Worm (Caenorhabditis elegans): ENCODE measurements around the gene F42A10.9.
A peak's percentile ranks its signal among the peaks of the same experiment; 100 is the strongest.

Gene F42A10.9

ce11 chrIII:6198378-6199234, 34.2 kb downstream of the F42A10.9 start, which contains the start of the genes C23G10.7 and rpn-2 (continued):
- TF ChIP-seq cebp-1 (GFP tag; IDR thresholded peaks at IDR 0.05) (no peak), cebp-1 (tag; optimal IDR thresholded peaks at IDR 0.05) (peak; percentile 67), madf-8 (GFP tag; conservative IDR thresholded peaks at IDR 0.05) (peak; percentile 66), attf-5 (GFP tag; optimal IDR thresholded peaks at IDR 0.05) (peak; percentile 53), ztf-18 (tag; optimal IDR thresholded peaks at IDR 0.05) (peak; percentile 97), hsf-1 (GFP tag; IDR thresholded peaks at IDR 0.05) (peak; percentile 98), nfya-2 (GFP tag; IDR thresholded peaks at IDR 0.05) (no peak), xnd-1 (tag; optimal IDR thresholded peaks at IDR 0.05) (peak; percentile 87), him-1 (tag; optimal IDR thresholded peaks at IDR 0.05) (peak; percentile 46), gei-17 (GFP tag; optimal IDR thresholded peaks at IDR 0.05) (no peak), fkh-3 (tag; optimal IDR thresholded peaks at IDR 0.05) (no peak), mcd-1 (GFP tag; IDR thresholded peaks at IDR 0.05) (peak; percentile 72), let-607 (tag; optimal IDR thresholded peaks at IDR 0.05) (peak in 1 of 2 experiments; percentile 48), athp-1 (tag; optimal IDR thresholded peaks at IDR 0.05) (peak; percentile 41), lin-35 (GFP tag; optimal IDR thresholded peaks at IDR 0.05) (peak in 1 of 3 experiments; percentile 80), snpc-4 (GFP tag; optimal IDR thresholded peaks at IDR 0.05) (peak; percentile 1), snpc-4 (tag; optimal IDR thresholded peaks at IDR 0.05) (peak in 1 of 4 experiments; percentile 60), lsl-1 (GFP tag; optimal IDR thresholded peaks at IDR 0.05) (peak; percentile 94)

- TF ChIP-seq lin-26 (GFP tag; IDR thresholded peaks at IDR 0.05) (no peak), ztf-25 (GFP tag; IDR thresholded peaks at IDR 0.05) (no peak), F57A8.1 (GFP tag; optimal IDR thresholded peaks at IDR 0.05) (no peak), ceh-58 (GFP tag; IDR thresholded peaks at IDR 0.05) (no peak), aptf-2 (GFP tag; conservative IDR thresholded peaks at IDR 0.05) (no peak), nfyb-1 (GFP tag; IDR thresholded peaks at IDR 0.05) (no peak), lin-54 (GFP tag; optimal IDR thresholded peaks at IDR 0.05) (no peak), ztf-22 (GFP tag; optimal IDR thresholded peaks at IDR 0.05) (no peak), B0261.1 (tag; optimal IDR thresholded peaks at IDR 0.05) (no peak)
These were observed 37.0 kb downstream of the F42A10.9 start for ce11 chrIII:6201325-6201724.

ce11 chrIII:6202440-6202839, 38.1 kb downstream of the F42A10.9 start:
- no peak for TF ChIP-seq ceh-79 (tag; optimal IDR thresholded peaks at IDR 0.05)
- no peak for TF ChIP-seq rpc-1 (optimal IDR thresholded peaks at IDR 0.05)
- TF ChIP-seq rpc-1 (tag; optimal IDR thresholded peaks at IDR 0.05): no peak
- no peak for TF ChIP-seq egrh-3 (GFP tag; IDR thresholded peaks at IDR 0.05)
- TF ChIP-seq xnd-1 (tag; optimal IDR thresholded peaks at IDR 0.05): no peak
- no peak for TF ChIP-seq ets-4 (GFP tag; optimal IDR thresholded peaks at IDR 0.05)
- no peak for TF ChIP-seq rec-8 (tag; optimal IDR thresholded peaks at IDR 0.05)
- TF ChIP-seq ZK185.1 (tag; optimal IDR thresholded peaks at IDR 0.05; ENCODE audit: poor library complexity, severe bottlenecking): no peak
- peak; percentile 66; the same call in 1 of the 2 replicates for TF ChIP-seq Y53G8AR.9 (GFP tag; conservative IDR thresholded peaks at IDR 0.05)
- TF ChIP-seq F23B12.7 (tag; optimal IDR thresholded peaks at IDR 0.05; ENCODE audit: insufficient read depth): no peak
- TF ChIP-seq chd-7 (tag; optimal IDR thresholded peaks at IDR 0.05): no peak
- TF ChIP-seq lin-26 (GFP tag; IDR thresholded peaks at IDR 0.05): peak; percentile 68
- no peak for TF ChIP-seq unc-62 (GFP tag; optimal IDR thresholded peaks at IDR 0.05)
- no peak for TF ChIP-seq atf-7 (tag; optimal IDR thresholded peaks at IDR 0.05)
- TF ChIP-seq nfya-2 (GFP tag; IDR thresholded peaks at IDR 0.05): no peak
- TF ChIP-seq repo-1 (tag; optimal IDR thresholded peaks at IDR 0.05): no peak
- TF ChIP-seq lin-54 (GFP tag; optimal IDR thresholded peaks at IDR 0.05): peak; percentile 46
- TF ChIP-seq akir-1 (GFP tag; optimal IDR thresholded peaks at IDR 0.05): no peak
- TF ChIP-seq sptf-2 (GFP tag; optimal IDR thresholded peaks at IDR 0.05): no peak
- no peak for TF ChIP-seq attf-5 (GFP tag; optimal IDR thresholded peaks at IDR 0.05)
- TF ChIP-seq lsl-1 (GFP tag; optimal IDR thresholded peaks at IDR 0.05): peak; percentile 49
- peak; percentile 14 for TF ChIP-seq tlf-1 (GFP tag; optimal IDR thresholded peaks at IDR 0.05)
- no peak for TF ChIP-seq egl-44 (GFP tag; IDR thresholded peaks at IDR 0.05)
- TF ChIP-seq somi-1 (GFP tag; optimal IDR thresholded peaks at IDR 0.05): no peak

All from whole organism, young adult.